Worm (Caenorhabditis elegans): Measurements from ENCODE around the gene Y43C5A.7.

DNA sequence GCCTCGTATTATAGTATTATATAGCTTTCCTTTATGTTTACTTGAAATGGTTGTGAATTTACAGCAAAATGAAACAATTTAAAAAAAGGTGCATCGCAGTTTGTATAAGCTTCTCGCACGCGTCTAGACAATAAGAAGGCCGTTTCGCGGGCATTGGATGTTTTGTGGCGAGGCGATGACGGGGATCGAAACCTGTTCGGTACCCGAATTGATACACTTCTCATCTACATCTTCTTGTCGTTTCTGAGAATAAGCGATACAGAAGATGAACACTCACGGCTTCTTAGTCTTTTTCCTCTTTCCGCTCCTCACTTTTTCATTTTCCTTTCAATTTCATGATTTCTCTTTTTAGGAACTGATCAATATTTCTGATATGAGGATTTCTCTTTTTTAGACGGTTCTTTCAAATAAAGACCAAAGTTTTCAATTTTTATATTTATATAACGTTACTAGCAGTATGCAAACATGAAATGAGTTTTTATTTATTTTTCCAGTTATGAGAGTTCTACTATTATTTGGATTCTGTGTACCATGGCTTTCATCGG is 31.3 kb upstream of the Y43C5A.7 start, which contains the start of gene F01G10.10:
- TF ChIP-seq tbx-2 (tag; optimal IDR thresholded peaks at IDR 0.05) (no peak), daf-12 (tag; optimal IDR thresholded peaks at IDR 0.05) (no peak), fkh-2 (tag; optimal IDR thresholded peaks at IDR 0.05) (no peak), ZK546.5 (tag; optimal IDR thresholded peaks at IDR 0.05) (no peak), elt-2 (tag; optimal IDR thresholded peaks at IDR 0.05) (peak; percentile 41), eor-1 (tag; optimal IDR thresholded peaks at IDR 0.05) (no peak), nhr-76 (tag; optimal IDR thresholded peaks at IDR 0.05) (no peak), elt-3 (tag; optimal IDR thresholded peaks at IDR 0.05) (no peak), ztf-11 (tag; optimal IDR thresholded peaks at IDR 0.05) (no peak), ceh-82 (tag; optimal IDR thresholded peaks at IDR 0.05) (no peak)
